Fruit fly (Drosophila melanogaster) ovary, adult (tissue): ENCODE results near the gene CG4751.
A peak's percentile ranks its signal among the peaks of the same experiment; 100 is the strongest.

ENCODE experiments used
- CG17801 ChIP-seq: fragments of 200-800 bp; optimal IDR thresholded peaks from 2 replicates; lab custom pipeline; 2019; ENCODE audit warnings: missing biosample characterization, mild to moderate bottlenecking, missing genetic modification characterization, moderate library complexity; ENCODE audit not compliant: partially characterized antibody

Gene CG4751

DNA sequence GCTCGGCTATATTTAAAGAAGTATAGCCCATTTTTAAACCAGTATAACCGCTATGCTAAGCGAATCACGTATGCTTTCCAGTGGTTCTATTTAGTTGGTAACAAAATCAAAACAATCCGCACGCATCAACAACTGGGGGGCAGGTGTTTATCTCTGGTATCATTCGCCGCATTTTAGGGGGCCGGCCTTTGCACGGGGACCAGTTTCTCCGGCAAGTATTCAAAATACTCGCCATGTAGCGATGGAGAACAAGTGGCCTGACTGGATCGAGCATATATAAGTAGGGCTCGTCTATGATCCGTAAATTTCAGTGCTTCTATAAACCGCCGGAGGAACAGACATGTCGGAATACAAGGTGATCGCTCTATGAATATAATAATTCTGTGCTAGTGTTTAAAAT lies 5.6 kb downstream of the CG4751 start, which contains the start of gene hgo:
Gene hgo, plus strand, starts transcription at position 301 of the 400 bp plus-strand sequence.
- no peak for TF ChIP-seq CG17801 (GFP tag; lab: Kevin White, UChicago)

DNA sequence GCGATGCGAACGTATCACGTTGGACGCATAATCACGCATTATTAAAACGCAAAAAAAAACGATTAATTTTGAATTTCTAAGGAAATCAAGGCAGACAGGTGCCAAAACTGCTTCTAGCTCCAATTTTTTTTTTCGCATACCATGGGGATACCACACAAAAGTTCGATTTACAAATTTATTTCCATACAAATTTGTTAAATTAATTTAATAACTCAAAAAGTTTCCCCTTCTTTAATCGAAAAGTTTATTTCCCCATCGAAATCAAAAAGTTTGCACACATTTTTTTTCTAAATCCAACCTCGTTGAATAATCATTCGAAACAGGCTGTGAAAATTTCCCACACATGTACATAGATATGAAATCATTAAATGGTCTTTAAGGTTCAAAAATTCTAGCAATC lies 14.8 kb downstream of the CG4751 start, which contains the start of gene CG31867:
Gene CG31867, minus strand, starts transcription at position 101 of the 400 bp plus-strand sequence.
- TF ChIP-seq CG17801 (GFP tag; lab: Kevin White, UChicago) = no peak

DNA sequence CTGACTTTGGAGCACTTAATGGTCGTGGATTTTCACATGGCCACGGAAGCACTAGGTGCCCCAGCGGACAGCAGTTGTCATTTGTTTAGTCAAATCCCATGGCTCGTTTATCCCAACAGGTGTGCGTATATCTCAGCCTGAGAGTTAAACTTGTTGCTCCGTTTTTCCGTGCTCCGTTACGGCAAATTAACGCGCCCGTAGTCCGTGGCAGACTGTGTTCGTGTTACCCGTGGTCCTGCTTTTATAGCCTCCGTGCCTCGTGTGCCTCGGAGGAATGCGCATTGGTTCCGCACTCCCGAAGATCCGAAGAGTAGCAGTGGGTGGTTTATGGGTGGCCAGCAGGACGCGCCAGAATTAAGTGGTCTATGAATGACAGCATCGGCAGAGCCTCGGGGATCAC lies 18.4 kb downstream of the CG4751 start, which contains the start of gene Gyc32E:
Gene Gyc32E, minus strand, starts transcription at position 133 of the 400 bp plus-strand sequence.
- no peak for TF ChIP-seq CG17801 (GFP tag; lab: Kevin White, UChicago)

DNA sequence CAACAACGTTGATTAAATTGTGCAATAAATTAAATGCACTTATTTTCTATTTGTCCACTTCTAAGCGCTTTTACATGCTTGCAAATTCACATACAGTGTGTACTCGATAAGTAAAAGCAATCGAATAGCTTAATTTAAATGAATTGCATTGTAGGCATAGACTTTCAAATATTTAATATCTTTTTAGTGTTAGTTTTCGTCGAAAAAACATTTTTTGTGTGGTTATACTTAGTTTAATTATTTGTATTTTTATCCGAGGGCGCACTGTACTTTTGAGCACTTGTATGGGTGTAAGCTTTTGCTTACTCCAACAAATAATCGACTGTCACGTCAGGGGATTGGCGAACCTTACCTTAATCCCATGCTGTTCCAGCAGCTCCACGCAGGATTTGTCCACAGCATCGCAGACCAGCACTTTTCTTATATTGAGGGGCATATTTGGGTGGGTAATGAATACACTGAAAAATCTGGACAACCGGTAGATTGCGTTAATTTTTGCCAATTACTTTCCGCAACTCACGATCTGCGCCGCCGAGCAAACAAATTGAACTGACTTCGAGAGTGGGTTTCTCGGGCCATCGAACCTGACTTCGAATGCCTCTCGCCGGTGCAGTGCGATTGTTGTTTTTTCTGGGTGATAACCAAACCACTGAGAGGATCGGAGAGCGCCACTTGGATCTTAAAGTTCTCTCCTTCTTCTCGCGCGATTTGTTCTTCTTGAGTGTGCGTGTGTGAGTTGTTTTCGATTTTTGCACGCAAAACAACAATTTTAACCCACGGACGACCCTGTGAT lies 24.8 kb downstream of the CG4751 start, which contains the start of gene CG6287:
Gene CG6287, minus strand, starts transcription at position 556 of the 793 bp plus-strand sequence.
- peak; percentile 99 for TF ChIP-seq CG17801 (GFP tag; lab: Kevin White, UChicago)

DNA sequence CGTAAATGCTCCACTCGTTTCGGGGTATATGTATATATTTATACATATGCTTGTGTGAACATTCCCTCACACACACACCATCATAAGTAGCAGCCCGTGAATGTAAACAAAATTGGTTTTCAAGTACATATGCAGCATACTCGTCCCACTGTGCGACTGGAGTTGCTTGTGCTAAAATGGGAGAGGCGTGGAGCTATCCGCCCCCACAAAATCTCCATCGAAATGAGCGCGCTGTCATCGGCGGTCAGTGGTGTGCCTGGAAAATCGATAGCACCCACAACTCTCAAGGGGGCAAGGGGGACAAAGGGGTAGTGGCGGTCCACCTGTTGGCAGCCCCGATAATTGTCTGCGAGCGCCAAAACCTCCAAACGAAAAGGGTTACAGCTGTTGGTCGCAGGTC lies 37.5 kb downstream of the CG4751 start:
- TF ChIP-seq CG17801 (GFP tag; lab: Kevin White, UChicago) = no peak

DNA sequence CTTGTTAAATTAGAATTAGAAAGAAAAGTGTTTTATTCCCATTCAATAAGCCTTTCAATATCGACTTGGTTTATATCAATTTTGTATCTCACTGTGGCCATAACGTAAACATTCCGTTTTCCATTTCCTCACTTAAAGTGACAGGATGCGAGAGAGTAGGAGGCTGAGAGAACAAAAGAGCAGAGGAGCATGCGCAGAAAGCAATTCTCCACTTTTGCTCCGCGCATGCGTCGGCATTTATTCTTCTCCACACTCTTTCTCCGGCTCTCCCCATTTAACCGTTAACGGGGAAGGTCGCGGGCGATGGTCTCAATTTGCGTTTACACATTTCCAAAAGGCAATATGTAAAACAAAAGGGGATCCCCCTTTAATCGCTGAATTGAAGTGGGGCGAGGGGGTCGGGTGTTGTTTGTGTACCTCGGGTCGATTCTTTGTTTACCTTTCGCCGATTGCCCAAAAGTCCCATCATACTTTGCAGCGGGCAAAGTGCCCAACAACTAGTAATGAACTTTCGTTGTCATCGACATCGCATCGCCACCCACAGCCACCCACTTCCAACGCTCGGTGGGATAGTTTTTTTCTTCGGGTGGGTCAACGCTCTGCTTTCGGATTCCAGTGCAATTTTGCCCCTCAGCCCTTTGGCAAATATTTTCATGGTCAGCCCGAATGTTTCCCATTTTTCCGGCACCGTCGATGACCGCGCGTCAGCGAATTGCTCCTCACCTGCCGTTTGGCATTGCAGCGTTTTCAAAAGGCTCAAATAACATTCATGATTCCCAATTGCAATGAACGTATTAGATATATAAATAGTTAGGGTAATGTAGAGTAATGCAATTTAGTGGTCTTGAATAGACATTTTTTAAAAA lies 38.4 kb downstream of the CG4751 start:
- TF ChIP-seq CG17801 (GFP tag; lab: Kevin White, UChicago) = no peak

DNA sequence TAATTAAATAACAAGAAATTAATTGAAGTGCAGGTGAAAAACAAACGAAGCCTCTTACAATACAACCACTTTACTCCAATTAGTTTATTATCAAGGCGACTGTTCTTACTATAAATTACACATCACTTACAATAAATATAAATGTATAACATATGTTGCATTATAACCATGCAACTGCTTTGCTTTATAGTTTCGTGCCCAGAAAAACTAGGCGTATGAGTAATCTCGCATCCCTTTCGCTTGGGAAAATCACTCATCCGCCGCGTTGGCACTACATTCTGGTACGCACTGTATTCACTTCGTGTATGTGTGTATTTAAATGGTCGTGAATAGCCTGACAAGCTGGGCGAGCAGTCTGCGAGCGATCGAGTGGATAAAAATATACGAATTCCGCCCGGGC lies 39.4 kb downstream of the CG4751 start:
- TF ChIP-seq CG17801 (GFP tag; lab: Kevin White, UChicago) = no peak

DNA sequence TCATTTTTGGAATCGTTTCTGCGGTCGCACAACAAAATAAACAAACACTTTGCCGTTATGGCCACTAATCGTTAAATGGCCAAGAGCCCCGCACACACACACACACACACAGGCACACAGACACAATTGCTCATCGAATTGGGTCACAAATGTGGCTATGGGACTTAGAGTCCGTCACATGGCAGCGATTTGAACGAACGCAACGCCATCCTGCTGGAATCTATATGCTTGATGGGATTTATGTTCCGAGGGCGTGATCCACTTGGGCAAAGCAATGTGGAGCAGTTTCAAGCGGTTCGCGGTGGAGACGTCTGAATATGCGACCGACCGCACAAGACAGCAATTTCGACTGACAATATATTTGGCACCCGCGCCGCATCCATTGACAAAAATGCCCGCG lies 40.0 kb downstream of the CG4751 start:
- TF ChIP-seq CG17801 (GFP tag; lab: Kevin White, UChicago) = no peak

DNA sequence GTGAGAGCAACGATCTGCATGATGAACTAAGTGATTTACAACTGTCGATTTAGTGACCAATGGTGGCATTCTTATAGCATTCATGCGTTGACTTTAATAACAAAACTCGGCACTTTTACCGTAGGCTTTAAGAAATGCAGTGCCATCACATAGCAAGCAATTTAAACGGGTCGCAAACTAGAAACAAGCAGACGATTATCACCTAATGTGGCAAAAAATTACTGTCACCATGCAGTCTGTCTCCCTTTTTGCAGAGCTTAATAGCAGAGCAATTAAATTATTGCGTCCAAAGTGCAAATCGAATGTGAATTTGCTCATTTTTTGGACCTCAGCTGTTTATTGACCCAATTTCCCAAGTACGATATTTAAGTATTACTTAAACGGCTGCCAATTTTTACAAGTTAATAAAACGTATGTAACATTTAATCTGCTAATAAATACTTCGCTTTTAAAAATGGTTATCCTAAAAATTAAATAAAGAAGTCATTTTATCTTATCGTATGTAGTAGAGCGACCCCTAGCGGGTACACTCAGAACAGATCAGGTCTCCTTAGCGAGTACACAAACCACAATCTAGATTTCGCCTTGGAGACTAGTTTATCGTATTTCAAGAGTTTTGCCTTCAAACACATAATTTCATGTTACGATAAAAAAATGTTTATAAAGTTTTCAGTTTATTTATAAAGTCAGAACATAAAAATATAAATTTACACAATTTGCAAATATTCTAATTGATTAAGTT lies 41.2 kb downstream of the CG4751 start, which contains the start of gene Vm32E:
Gene Vm32E, minus strand, starts transcription at position 51 of the 742 bp plus-strand sequence.
- no peak for TF ChIP-seq CG17801 (GFP tag; lab: Kevin White, UChicago)

DNA sequence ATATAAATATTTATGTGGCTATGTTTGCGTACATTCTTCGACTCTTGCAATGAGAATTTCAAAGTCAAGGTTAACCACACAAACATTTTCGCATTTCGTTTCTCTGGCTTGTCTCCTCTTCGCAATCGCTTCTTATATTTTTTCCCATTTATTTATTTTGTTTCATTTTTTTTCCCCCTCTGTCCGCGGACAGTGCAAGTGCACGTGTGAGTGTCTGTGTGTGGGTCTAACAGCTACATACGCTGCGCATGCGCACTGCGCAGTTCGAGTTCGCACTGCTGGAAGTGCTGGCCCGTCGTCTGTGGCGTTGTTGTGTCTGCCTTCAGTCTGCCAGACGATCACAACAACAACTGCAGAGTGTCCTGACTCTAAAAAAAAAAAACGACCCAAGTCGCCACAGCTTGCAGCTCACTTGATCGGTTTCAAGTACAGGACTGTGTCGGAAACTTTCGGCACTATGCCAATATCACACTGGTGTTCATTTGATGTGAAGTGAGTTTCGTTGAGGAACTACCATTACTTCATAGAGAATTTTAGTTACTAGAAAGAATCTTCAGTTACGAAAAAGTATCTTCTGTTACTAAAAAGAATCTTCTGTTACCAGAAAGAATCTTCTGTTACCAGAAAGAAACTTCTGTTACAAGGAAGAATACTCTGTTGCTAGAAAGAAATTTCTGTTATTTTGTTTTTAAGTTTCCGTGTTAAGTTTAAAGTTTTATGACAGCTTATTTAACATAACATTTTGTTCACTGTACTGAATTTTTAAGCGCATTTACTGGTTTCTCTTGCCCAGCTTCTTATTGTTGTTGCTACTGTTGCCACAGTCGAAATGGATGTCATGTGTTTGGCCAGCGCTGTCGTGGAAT lies 45.1 kb downstream of the CG4751 start:
- no peak for TF ChIP-seq CG17801 (GFP tag; lab: Kevin White, UChicago)

DNA sequence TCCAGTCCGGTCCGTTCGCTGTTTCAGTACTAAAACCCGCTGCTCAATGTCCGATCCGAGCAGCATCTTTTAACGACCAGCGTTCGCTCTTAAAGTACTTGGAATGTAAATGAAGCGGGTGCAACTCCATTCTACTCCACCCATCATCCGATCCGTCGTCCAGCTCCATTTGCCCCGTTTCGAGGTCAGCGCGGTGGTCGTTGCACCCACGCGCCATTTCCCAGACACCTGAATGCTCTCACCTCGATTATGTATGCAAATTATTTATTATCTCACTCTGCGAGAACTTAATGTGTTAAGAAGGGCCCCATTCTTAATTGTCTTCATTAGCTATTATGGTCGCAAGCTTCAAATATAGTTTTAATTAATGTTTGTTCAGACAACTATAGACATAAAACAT lies 47.8 kb downstream of the CG4751 start:
- no peak for TF ChIP-seq CG17801 (GFP tag; lab: Kevin White, UChicago)

DNA sequence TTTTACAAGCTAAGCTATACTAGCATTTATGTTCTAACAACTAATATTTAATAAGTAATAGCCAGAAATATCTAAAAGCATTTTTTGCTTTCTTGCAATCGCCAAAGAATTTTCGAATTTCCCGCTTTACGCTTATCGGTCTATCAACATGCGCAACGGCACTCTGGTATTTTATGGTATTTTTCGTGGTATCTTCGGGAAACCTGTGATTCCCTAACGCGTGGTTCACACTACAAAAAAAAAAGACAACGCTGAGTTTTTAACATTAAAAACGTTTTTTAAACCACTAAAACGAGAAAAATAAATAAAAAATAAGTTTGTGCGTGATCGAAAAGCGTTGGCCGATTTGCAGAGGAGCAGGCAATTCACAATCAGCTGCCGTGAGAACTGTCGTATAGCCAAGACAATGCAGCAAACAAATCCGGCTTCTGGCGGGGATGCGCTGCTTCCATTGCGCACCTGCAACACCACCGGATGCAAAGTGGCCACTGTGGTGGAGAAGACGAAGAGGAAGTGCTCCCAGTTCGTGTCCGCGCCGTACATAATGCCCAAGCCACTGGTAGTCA lies 48.4 kb downstream of the CG4751 start, which contains the start of gene Boh2:
Gene Boh2, plus strand, starts transcription at position 207 of the 566 bp plus-strand sequence.
- peak; percentile 50 for TF ChIP-seq CG17801 (GFP tag; lab: Kevin White, UChicago)

DNA sequence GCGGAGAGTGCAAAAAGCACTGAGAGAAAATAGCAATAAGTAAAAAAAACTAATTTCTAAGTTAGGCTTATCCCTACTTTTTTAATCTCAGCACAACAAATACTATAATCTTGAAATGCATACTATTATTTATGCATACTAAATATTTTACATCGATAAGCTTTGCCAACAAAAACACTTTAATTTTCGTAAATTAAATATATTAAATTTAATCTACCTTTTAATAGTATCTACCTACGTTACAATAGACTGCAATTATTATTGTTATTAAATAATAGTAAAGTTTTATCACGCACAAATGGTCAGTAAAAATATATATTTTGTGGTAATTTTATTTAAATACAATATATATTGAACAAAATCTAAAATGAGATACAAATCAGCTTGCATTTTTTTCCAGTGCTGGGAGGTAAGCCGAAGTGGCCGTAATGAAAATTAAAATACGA lies 51.6 kb downstream of the CG4751 start:
- TF ChIP-seq CG17801 (GFP tag; lab: Kevin White, UChicago) = no peak
